Fruit fly (Drosophila melanogaster) whole organism, wandering third instar larva: ENCODE results near the gene Ac13E.

ENCODE experiments used
- Abd-B ChIP-seq: fragments of >200 bp; optimal IDR thresholded peaks from 2 replicates; lab custom pipeline; 2017; ENCODE audit warnings: missing biosample characterization, missing genetic modification characterization
- CG32264 ChIP-seq: fragments of 200-800 bp; sonication (Bioruptor generic); optimal IDR thresholded peaks from 2 replicates; lab custom pipeline; 2016; ENCODE audit warnings: missing biosample characterization, missing genetic modification characterization
- CG9705 ChIP-seq: fragments of 200-800 bp; sonication (Bioruptor generic); optimal IDR thresholded peaks from 2 replicates; lab custom pipeline; 2018; ENCODE audit warnings: missing biosample characterization, mild to moderate bottlenecking, missing genetic modification characterization
- CrebA ChIP-seq: fragments of 200-800 bp; sonication (Bioruptor generic); optimal IDR thresholded peaks from 2 replicates; lab custom pipeline; 2016; ENCODE audit warnings: missing biosample characterization, mild to moderate bottlenecking, missing genetic modification characterization, borderline replicate concordance
- Dfd ChIP-seq: fragments of >200 bp; optimal IDR thresholded peaks from 2 replicates; lab custom pipeline; 2017; ENCODE audit warnings: missing biosample characterization, missing genetic modification characterization
- Dif ChIP-seq: fragments of 200-275, 200-300 bp; sonication (Bioruptor generic); optimal IDR thresholded peaks from 2 replicates; lab custom pipeline; 2018; ENCODE audit warnings: missing biosample characterization, missing genetic modification characterization; ENCODE audit not compliant: partially characterized antibody
- GATAd ChIP-seq: sonication (Bioruptor generic); optimal IDR thresholded peaks from 2 replicates; lab custom pipeline; 2016; ENCODE audit warnings: missing biosample characterization, missing genetic modification characterization
- HLH106 ChIP-seq: fragments of 200-800 bp; optimal IDR thresholded peaks from 3 replicates; lab custom pipeline; 2019; ENCODE audit warnings: missing biosample characterization, mild to moderate bottlenecking, missing genetic modification characterization, moderate library complexity
- Hnf4 ChIP-seq: fragments of 200-800 bp; sonication (Bioruptor generic); optimal IDR thresholded peaks from 2 replicates; lab custom pipeline; 2016; ENCODE audit warnings: missing biosample characterization, mild to moderate bottlenecking, missing genetic modification characterization
- Hr78 ChIP-seq: fragments of >200 bp; optimal IDR thresholded peaks from 2 replicates; lab custom pipeline; 2017; ENCODE audit warnings: missing biosample characterization, missing genetic modification characterization
- Hr83 ChIP-seq: fragments of 200-300 bp; sonication (Bioruptor generic); optimal IDR thresholded peaks from 2 replicates; lab custom pipeline; 2016; ENCODE audit warnings: missing biosample characterization, mild to moderate bottlenecking, missing genetic modification characterization, moderate library complexity; ENCODE audit not compliant: poor library complexity, severe bottlenecking
- Jra ChIP-seq: sonication (Bioruptor generic); optimal IDR thresholded peaks from 2 replicates; lab custom pipeline; 2016; ENCODE audit warnings: missing biosample characterization, missing genetic modification characterization
- Mio ChIP-seq: sonication (Bioruptor generic); optimal IDR thresholded peaks from 2 replicates; lab custom pipeline; 2016; ENCODE audit warnings: missing biosample characterization, missing genetic modification characterization
- Myc ChIP-seq: fragments of >200 bp; optimal IDR thresholded peaks from 2 replicates; lab custom pipeline; 2017
- N ChIP-seq: fragments of >200 bp; optimal IDR thresholded peaks from 2 replicates; lab custom pipeline; 2018; ENCODE audit warnings: missing biosample characterization, missing external identifiers, missing genetic modification characterization
- OdsH ChIP-seq: fragments of 200-800 bp; sonication (Bioruptor generic); optimal IDR thresholded peaks from 2 replicates; lab custom pipeline; 2016; ENCODE audit warnings: missing biosample characterization, mild to moderate bottlenecking, missing genetic modification characterization
- Rel ChIP-seq, 2 experiments: fragments of 200-800 bp; sonication (Bioruptor generic) in 1 of 2; optimal IDR thresholded peaks; 2 replicates in 1 of 2; 3 replicates in 1 of 2; lab custom pipeline; 2016 to 2019; ENCODE audit warnings: mild to moderate bottlenecking in 2 of 2, missing biosample characterization in 2 of 2, missing genetic modification characterization in 2 of 2, moderate library complexity in 1 of 2
- Sp1 ChIP-seq: fragments of 200-800 bp; sonication (Bioruptor generic); optimal IDR thresholded peaks from 3 replicates; lab custom pipeline; 2019; ENCODE audit warnings: missing biosample characterization, mild to moderate bottlenecking, missing genetic modification characterization, moderate library complexity
- Vsx2 ChIP-seq: fragments of 200-300, 225-300 bp; sonication (Bioruptor generic); optimal IDR thresholded peaks from 2 replicates; lab custom pipeline; 2018; ENCODE audit warnings: missing biosample characterization, missing genetic modification characterization; ENCODE audit not compliant: partially characterized antibody
- br ChIP-seq: fragments of 200-800 bp; sonication (Bioruptor generic); optimal IDR thresholded peaks from 2 replicates; lab custom pipeline; 2016; ENCODE audit warnings: missing biosample characterization, missing genetic modification characterization
- brk ChIP-seq: fragments of 200-800 bp; sonication (Bioruptor generic); optimal IDR thresholded peaks from 2 replicates; lab custom pipeline; 2016; ENCODE audit warnings: missing biosample characterization, mild to moderate bottlenecking, missing genetic modification characterization
- dl ChIP-seq, 2 experiments: fragments of 175-275, 200-275 bp in 1 of 2; fragments of 200-275 bp in 1 of 2; sonication (Bioruptor generic); optimal IDR thresholded peaks; lab custom pipeline; 2018; ENCODE audit warnings: mild to moderate bottlenecking in 2 of 2, missing biosample characterization in 2 of 2, missing genetic modification characterization in 2 of 2, moderate library complexity in 2 of 2; ENCODE audit not compliant: partially characterized antibody in 2 of 2, insufficient read depth in 1 of 2
- dmrt93B ChIP-seq: fragments of 200-800 bp; sonication (Bioruptor generic); optimal IDR thresholded peaks from 2 replicates; lab custom pipeline; 2018; ENCODE audit warnings: missing biosample characterization, mild to moderate bottlenecking, missing genetic modification characterization
- dsf ChIP-seq: sonication (Bioruptor generic); optimal IDR thresholded peaks from 2 replicates; lab custom pipeline; 2016; ENCODE audit warnings: missing biosample characterization, missing genetic modification characterization, borderline replicate concordance
- ey ChIP-seq: fragments of 200-800 bp; sonication (Bioruptor generic); optimal IDR thresholded peaks from 2 replicates; lab custom pipeline; 2016; ENCODE audit warnings: missing biosample characterization, missing genetic modification characterization
- foxo ChIP-seq, 2 experiments: fragments of 200-800 bp; sonication (Bioruptor generic); optimal IDR thresholded peaks; 2 replicates in 1 of 2; 3 replicates in 1 of 2; lab custom pipeline; 2016 to 2017; ENCODE audit warnings: missing biosample characterization in 2 of 2, missing genetic modification characterization in 2 of 2
- fru ChIP-seq: fragments of 200-800 bp; sonication (Bioruptor generic); optimal IDR thresholded peaks from 3 replicates; lab custom pipeline; 2016; ENCODE audit warnings: missing biosample characterization, mild to moderate bottlenecking, missing genetic modification characterization
- h ChIP-seq: fragments of 200-800 bp; sonication (Bioruptor generic); optimal IDR thresholded peaks from 3 replicates; lab custom pipeline; 2016; ENCODE audit warnings: missing biosample characterization, mild to moderate bottlenecking, missing genetic modification characterization
- jim ChIP-seq: fragments of 175-275, 200-325 bp; sonication (Bioruptor generic); optimal IDR thresholded peaks from 2 replicates; lab custom pipeline; 2016; ENCODE audit warnings: missing biosample characterization, mild to moderate bottlenecking, missing genetic modification characterization
- lola ChIP-seq: fragments of >200 bp; optimal IDR thresholded peaks from 2 replicates; lab custom pipeline; 2017; ENCODE audit warnings: missing biosample characterization, missing genetic modification characterization
- pan ChIP-seq: fragments of >200 bp; optimal IDR thresholded peaks from 2 replicates; lab custom pipeline; 2017
- psq ChIP-seq: fragments of 200-800 bp; sonication (Bioruptor generic); optimal IDR thresholded peaks from 3 replicates; lab custom pipeline; 2017; ENCODE audit warnings: missing biosample characterization, mild to moderate bottlenecking, missing genetic modification characterization, moderate library complexity
- rgr ChIP-seq: fragments of 200-800 bp; sonication (Bioruptor generic); optimal IDR thresholded peaks from 3 replicates; lab custom pipeline; 2016; ENCODE audit warnings: missing biosample characterization, mild to moderate bottlenecking, missing genetic modification characterization
- sage ChIP-seq: fragments of 200-800 bp; sonication (Bioruptor generic); optimal IDR thresholded peaks from 2 replicates; lab custom pipeline; 2016; ENCODE audit warnings: missing biosample characterization, mild to moderate bottlenecking, missing genetic modification characterization
- sv ChIP-seq: fragments of 200-800 bp; sonication (Bioruptor generic); optimal IDR thresholded peaks from 3 replicates; lab custom pipeline; 2016; ENCODE audit warnings: missing biosample characterization, missing genetic modification characterization
- tai ChIP-seq: sonication (Bioruptor generic); optimal IDR thresholded peaks from 2 replicates; lab custom pipeline; 2016; ENCODE audit warnings: missing biosample characterization, missing genetic modification characterization
- usp ChIP-seq: fragments of >200 bp; optimal IDR thresholded peaks from 2 replicates; lab custom pipeline; 2017; ENCODE audit warnings: missing biosample characterization, missing genetic modification characterization
- woc ChIP-seq: sonication (Bioruptor generic); optimal IDR thresholded peaks from 2 replicates; lab custom pipeline; 2016; ENCODE audit warnings: missing biosample characterization, mild to moderate bottlenecking, missing genetic modification characterization

Ac13E gene

dm6 chrX:15498791-15499190, 55.3 kb downstream of the Ac13E start:
- TF ChIP-seq CG32264 (GFP tag; lab: Kevin White, UChicago) (no peak), dsf (GFP tag; lab: Kevin White, UChicago) (no peak), CG9705 (GFP tag; lab: Kevin White, UChicago) (no peak), tai (peak; percentile 12), Sp1 (peak; percentile 54), Abd-B (no peak), OdsH (GFP tag; lab: Kevin White, UChicago) (no peak), Dif (GFP tag; lab: Kevin White, UChicago) (peak; percentile 57), N (GFP tag; lab: Kevin White, UChicago) (no peak), rgr (GFP tag; lab: Kevin White, UChicago) (peak; percentile 42), Mio (GFP tag; lab: Kevin White, UChicago) (no peak), usp (GFP tag; lab: Kevin White, UChicago) (no peak), Hnf4 (peak; percentile 45), Vsx2 (GFP tag; lab: Kevin White, UChicago) (no peak), Hr83 (GFP tag; lab: Kevin White, UChicago) (peak; percentile 66), Hr78 (no peak), ey (no peak), HLH106 (tag; lab: Kevin White, UChicago) (peak; percentile 7), foxo (GFP tag; optimal IDR thresholded peaks at IDR 0.05; lab: Kevin White, UChicago) (peak in 1 of 2 experiments; percentile 26), br (GFP tag; lab: Kevin White, UChicago) (peak; percentile 42), Rel (GFP tag; optimal IDR thresholded peaks at IDR 0.05; lab: Kevin White, UChicago) (no peak), Rel (tag; optimal IDR thresholded peaks at IDR 0.05; lab: Kevin White, UChicago) (peak; percentile 41), jim (no peak), Myc (lab: Kevin White, UChicago) (no peak), woc (GFP tag; lab: Kevin White, UChicago) (no peak), psq (no peak), brk (GFP tag; lab: Kevin White, UChicago) (no peak), fru (peak; percentile 12), dmrt93B (GFP tag; lab: Kevin White, UChicago) (no peak), GATAd (GFP tag; lab: Kevin White, UChicago) (no peak), dl (GFP tag; optimal IDR thresholded peaks at IDR 0.05; lab: Kevin White, UChicago; ENCODE audit: insufficient read depth in 1 of 2, partially characterized antibody in 2 of 2) (no peak), Jra (GFP tag; lab: Kevin White, UChicago) (no peak), lola (GFP tag; lab: Kevin White, UChicago) (no peak), pan (no peak), CrebA (GFP tag; lab: Kevin White, UChicago) (no peak), Dfd (GFP tag; lab: Kevin White, UChicago) (no peak), sage (GFP tag; lab: Kevin White, UChicago) (no peak), sv (GFP tag; lab: Kevin White, UChicago) (no peak), h (GFP tag; lab: Kevin White, UChicago) (peak; percentile 55)

DNA sequence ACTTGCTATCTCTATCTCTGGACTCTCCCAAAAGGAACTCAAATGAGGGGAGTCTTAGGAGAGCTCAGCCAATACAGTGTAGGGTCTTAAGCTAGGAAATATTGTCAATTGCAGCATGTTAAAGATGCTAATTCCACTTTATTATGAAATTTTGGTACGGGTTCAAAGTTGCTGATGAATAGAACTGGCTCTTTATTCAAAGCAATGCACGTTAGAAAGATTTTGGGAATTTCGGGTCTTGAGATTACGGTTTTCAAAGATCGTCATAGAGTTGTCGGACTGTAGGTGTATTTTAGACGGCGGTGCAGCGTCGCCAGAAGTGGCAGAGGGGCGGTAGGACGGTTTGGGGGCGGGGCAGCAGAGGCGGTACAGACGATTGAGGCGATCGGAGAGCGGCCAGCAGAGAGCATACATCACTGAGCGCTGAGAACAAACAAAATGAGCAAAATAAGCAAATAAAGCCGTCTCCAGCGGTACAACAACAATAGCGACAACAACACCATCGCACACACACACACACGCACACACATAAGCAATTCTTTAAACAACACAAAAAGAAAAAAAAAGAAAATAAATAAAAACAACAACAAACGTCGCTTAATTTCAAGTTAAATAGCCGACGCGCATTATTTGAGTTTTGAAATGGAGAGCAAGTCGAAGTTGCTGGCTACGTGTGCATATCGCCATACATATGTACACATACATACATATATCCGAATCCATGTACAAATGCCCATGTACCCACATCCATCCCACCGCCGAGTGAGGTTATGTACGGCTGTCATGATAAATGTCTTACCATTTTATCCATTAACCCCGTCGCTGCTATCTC, 56.4 kb downstream of the Ac13E start:
- TF ChIP-seq Hnf4: no peak
- peak; percentile 18 for TF ChIP-seq fru
- TF ChIP-seq h (GFP tag; lab: Kevin White, UChicago): peak; percentile 21
- TF ChIP-seq Mio (GFP tag; lab: Kevin White, UChicago): no peak
- peak; percentile 14 for TF ChIP-seq ey
- no peak for TF ChIP-seq br (GFP tag; lab: Kevin White, UChicago)
- TF ChIP-seq, all 38 proteins: peak for 3
